Worm (Caenorhabditis elegans): Measurements from ENCODE around the gene C45G9.5.

C45G9.5 gene

DNA sequence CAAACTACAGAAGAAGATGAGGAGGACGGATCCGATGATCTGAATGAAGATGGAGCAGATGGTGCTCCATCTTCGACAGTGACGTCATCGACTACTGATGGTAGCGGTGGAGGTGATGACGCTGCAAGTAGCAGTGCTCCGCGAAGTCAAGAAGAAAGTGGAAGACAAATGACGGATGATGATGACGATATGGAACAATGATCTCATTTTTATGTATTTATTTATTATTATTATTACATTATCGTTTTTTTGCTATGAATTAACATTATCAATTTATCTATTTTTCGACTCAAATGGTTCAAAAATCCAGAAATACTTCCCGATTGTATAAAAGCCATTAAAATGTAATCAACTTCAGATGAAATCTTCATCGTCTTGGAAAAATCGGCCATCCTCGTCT lies 26.2 kb upstream of the C45G9.5 start, which contains the start of gene R144.3:
Gene R144.3, plus strand, starts transcription at position 301 of the 400 bp plus-strand sequence.
- TF ChIP-seq snpc-1.1 (tag; optimal IDR thresholded peaks at IDR 0.05; ENCODE audit: insufficient read depth) (no peak), hmg-20 (GFP tag; IDR thresholded peaks at IDR 0.05) (no peak), zim-3 (tag; optimal IDR thresholded peaks at IDR 0.05) (no peak), mxl-1 (tag; optimal IDR thresholded peaks at IDR 0.05) (no peak), unc-130 (GFP tag; optimal IDR thresholded peaks at IDR 0.05) (no peak), B0336.3 (GFP tag; IDR thresholded peaks at IDR 0.05) (no peak), nfyb-1 (GFP tag; IDR thresholded peaks at IDR 0.05) (no peak), let-607 (tag; optimal IDR thresholded peaks at IDR 0.05) (no peak)

DNA sequence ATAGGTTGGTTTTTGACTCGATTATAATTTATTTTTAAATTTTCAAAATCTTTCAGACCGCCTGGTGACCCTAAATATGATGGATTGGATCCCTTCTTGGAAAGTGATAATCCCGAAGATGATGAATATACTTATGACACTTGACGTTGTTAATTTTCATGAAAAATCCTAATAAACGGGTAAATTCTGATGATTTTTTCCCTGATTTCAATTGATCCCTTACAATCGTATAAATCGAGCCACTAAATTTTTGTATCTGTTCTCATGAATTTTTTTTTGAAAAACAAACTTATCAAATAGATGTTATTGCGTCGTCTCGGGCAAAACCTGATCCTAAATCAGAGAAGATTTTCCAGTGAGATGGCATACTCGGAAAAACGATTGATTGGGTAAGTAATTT lies 25.0 kb upstream of the C45G9.5 start, which contains the start of gene R144.13:
Gene R144.13, plus strand, starts transcription at position 301 of the 400 bp plus-strand sequence.
- TF ChIP-seq ztf-22 (GFP tag; optimal IDR thresholded peaks at IDR 0.05) (no peak), ZK185.1 (tag; optimal IDR thresholded peaks at IDR 0.05; ENCODE audit: poor library complexity, severe bottlenecking) (no peak), mxl-1 (tag; optimal IDR thresholded peaks at IDR 0.05) (no peak)

DNA sequence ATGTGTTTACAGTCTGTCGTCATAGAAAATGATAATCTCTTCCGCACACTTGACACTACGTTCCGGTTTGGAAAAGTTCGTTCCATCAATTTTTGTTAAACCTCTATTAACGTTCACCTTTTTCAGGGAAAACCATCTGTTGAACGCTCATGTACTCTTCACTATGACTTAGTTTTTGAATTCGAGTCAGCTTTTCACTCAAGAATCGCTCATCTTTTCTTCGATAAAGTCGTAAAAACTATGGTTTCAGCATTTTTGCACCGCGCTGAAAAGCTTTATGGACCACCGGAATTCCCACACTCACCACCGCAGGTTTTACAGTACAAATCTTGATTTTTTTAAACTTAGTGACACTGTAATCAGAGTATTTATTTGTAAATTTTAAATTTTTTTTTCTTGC lies 24.3 kb upstream of the C45G9.5 start:
- TF ChIP-seq lin-35 (GFP tag; optimal IDR thresholded peaks at IDR 0.05): peak in 1 of 3 experiments; percentile 4
- no peak for TF ChIP-seq egl-18 (GFP tag; IDR thresholded peaks at IDR 0.05)
- 0 out of 2 replicates have a peak, but pooled peaks have one; percentile 12 for TF ChIP-seq nfyb-1 (GFP tag; IDR thresholded peaks at IDR 0.05)
- no peak for TF ChIP-seq lsy-27 (tag; optimal IDR thresholded peaks at IDR 0.05; ENCODE audit: borderline replicate concordance, insufficient read depth)
- TF ChIP-seq nhr-179 (tag; optimal IDR thresholded peaks at IDR 0.05): no peak
- no peak for TF ChIP-seq bed-1 (GFP tag; IDR thresholded peaks at IDR 0.05)
- no peak for TF ChIP-seq F55B11.4 (tag; optimal IDR thresholded peaks at IDR 0.05; ENCODE audit: borderline replicate concordance, insufficient read depth)
- peak; percentile 43 for TF ChIP-seq ama-1 (optimal IDR thresholded peaks at IDR 0.05)
- TF ChIP-seq ama-1 (GFP tag; optimal IDR thresholded peaks at IDR 0.05): no peak

DNA sequence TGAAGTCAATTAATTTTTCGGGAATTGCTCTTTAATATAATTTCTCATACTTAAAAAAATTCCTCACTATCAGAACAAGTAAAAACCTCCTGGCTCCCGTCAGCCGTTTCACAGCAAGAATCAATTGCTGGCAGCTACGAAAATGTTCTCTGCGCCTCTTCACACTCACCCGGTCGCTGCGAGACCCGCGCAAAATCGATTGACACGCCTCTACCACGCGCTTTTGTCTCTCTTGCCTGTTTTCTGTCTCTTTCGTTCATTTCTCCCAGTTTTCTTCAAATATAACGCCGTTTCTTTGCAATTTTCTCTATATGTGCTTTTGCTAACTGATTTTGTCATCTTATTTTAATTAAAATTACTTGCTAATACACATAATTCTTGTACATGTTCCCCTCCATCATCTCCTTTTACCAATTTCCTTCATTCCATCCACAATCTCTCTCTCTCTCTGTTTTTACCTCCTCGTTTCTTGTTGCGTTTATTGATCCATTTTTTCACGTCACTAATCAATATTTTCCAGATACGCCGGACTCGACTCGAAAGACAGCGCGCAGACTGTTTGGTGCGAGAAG lies 23.4 kb upstream of the C45G9.5 start, which contains the start of gene pcf-11:
Gene pcf-11, plus strand, starts transcription at position 522 of the 572 bp plus-strand sequence.
- TF ChIP-seq tlf-1 (GFP tag; optimal IDR thresholded peaks at IDR 0.05): peak; percentile 54
- no peak for TF ChIP-seq snpc-4 (GFP tag; optimal IDR thresholded peaks at IDR 0.05)
- TF ChIP-seq snpc-4 (tag; optimal IDR thresholded peaks at IDR 0.05): peak in 2 of 4 experiments; percentile 17 to 31
- TF ChIP-seq snpc-3.4 (tag; optimal IDR thresholded peaks at IDR 0.05): peak; percentile 26
- peak; percentile 17 for TF ChIP-seq lin-54 (GFP tag; optimal IDR thresholded peaks at IDR 0.05)
- peak; percentile 3 for TF ChIP-seq F23B12.7 (tag; optimal IDR thresholded peaks at IDR 0.05; ENCODE audit: insufficient read depth)
- TF ChIP-seq madf-10 (tag; optimal IDR thresholded peaks at IDR 0.05): peak; percentile 14
- TF ChIP-seq F33H1.4 (GFP tag; IDR thresholded peaks at IDR 0.05): peak; percentile 73
- TF ChIP-seq mcd-1 (GFP tag; IDR thresholded peaks at IDR 0.05): peak; percentile 36; the same call in 1 of the 2 replicates
- no peak for TF ChIP-seq zim-3 (tag; optimal IDR thresholded peaks at IDR 0.05)
- TF ChIP-seq lin-35 (GFP tag; optimal IDR thresholded peaks at IDR 0.05): peak in 1 of 3 experiments; percentile 58
- TF ChIP-seq C06A6.2 (GFP tag; conservative IDR thresholded peaks at IDR 0.05): 0 out of 2 replicates have a peak, but pooled peaks have one; percentile 13
- peak; percentile 1 for TF ChIP-seq lin-40 (tag; optimal IDR thresholded peaks at IDR 0.05)
- peak; percentile 12 for TF ChIP-seq snpc-1.3 (tag; optimal IDR thresholded peaks at IDR 0.05; ENCODE audit: insufficient read depth)
- peak; percentile 46; the same call in 1 of the 2 replicates for TF ChIP-seq hmg-1.2 (GFP tag; IDR thresholded peaks at IDR 0.05)
- TF ChIP-seq attf-5 (GFP tag; optimal IDR thresholded peaks at IDR 0.05): peak; percentile 26
- TF ChIP-seq ZK185.1 (tag; optimal IDR thresholded peaks at IDR 0.05; ENCODE audit: poor library complexity, severe bottlenecking): peak; percentile 5
- TF ChIP-seq nhr-80 (tag; optimal IDR thresholded peaks at IDR 0.05): peak; percentile 24
- no peak for TF ChIP-seq mxl-1 (tag; optimal IDR thresholded peaks at IDR 0.05)
- no peak for TF ChIP-seq die-1 (tag; optimal IDR thresholded peaks at IDR 0.05)
- peak; percentile 33 to 36 for TF ChIP-seq let-607 (tag; optimal IDR thresholded peaks at IDR 0.05)
- TF ChIP-seq ztf-18 (tag; optimal IDR thresholded peaks at IDR 0.05): peak; percentile 46
- no peak for TF ChIP-seq cebp-1 (GFP tag; IDR thresholded peaks at IDR 0.05)
- TF ChIP-seq cebp-1 (tag; optimal IDR thresholded peaks at IDR 0.05): peak; percentile 47
- peak; percentile 15 for TF ChIP-seq tbp1 (GFP tag; optimal IDR thresholded peaks at IDR 0.05)
- TF ChIP-seq ztf-22 (GFP tag; optimal IDR thresholded peaks at IDR 0.05): no peak
- TF ChIP-seq sea-2 (GFP tag; IDR thresholded peaks at IDR 0.05): no peak
- TF ChIP-seq lsy-27 (tag; optimal IDR thresholded peaks at IDR 0.05; ENCODE audit: borderline replicate concordance, insufficient read depth): no peak
- 0 out of 2 replicates have a peak, but pooled peaks have one; percentile 20 for TF ChIP-seq ekl-4 (GFP tag; IDR thresholded peaks at IDR 0.05)
